Fruit fly (Drosophila melanogaster) whole organism, embryonic: ENCODE results near the gene Tti1.

Experiments
- ATbp ChIP-seq: fragments of 200-800 bp; sonication (Bioruptor generic); optimal IDR thresholded peaks from 2 replicates; lab custom pipeline; 2017; ENCODE audit warnings: missing biosample characterization, mild to moderate bottlenecking, missing genetic modification characterization, missing genetic modification reagents
- Adf1 ChIP-seq: fragments of 200-800 bp; sonication (Bioruptor generic); IDR thresholded peaks from 2 replicates; pipeline ENCODE4 v1.3.6; 2022; ENCODE audit warnings: missing biosample characterization, missing genetic modification characterization
- Asciz ChIP-seq: fragments of 200-800 bp; sonication (Bioruptor generic); optimal IDR thresholded peaks from 2 replicates; lab custom pipeline; 2017; ENCODE audit warnings: missing biosample characterization, mild to moderate bottlenecking, missing genetic modification characterization, missing genetic modification reagents
- Atf3 ChIP-seq: fragments of 200-800 bp; sonication (Bioruptor generic); optimal IDR thresholded peaks from 3 replicates; lab custom pipeline; 2016; ENCODE audit warnings: missing biosample characterization, missing genetic modification characterization
- Bdp1 ChIP-seq: fragments of 200-800 bp; sonication (Bioruptor generic); optimal IDR thresholded peaks from 3 replicates; lab custom pipeline; 2016; ENCODE audit warnings: missing biosample characterization, missing genetic modification characterization
- BtbVII ChIP-seq: fragments of 200-800 bp; sonication (Bioruptor generic); optimal IDR thresholded peaks from 3 replicates; lab custom pipeline; 2017; ENCODE audit warnings: missing biosample characterization, mild to moderate bottlenecking, missing genetic modification characterization
- C15 ChIP-seq: fragments of 200-800 bp; sonication (Bioruptor generic); IDR thresholded peaks from 3 replicates; pipeline ENCODE4 v1.3.6; 2022; ENCODE audit warnings: missing biosample characterization, missing genetic modification characterization
- CG1233 ChIP-seq: fragments of 200-800 bp; sonication (Bioruptor generic); optimal IDR thresholded peaks from 4 replicates; lab custom pipeline; 2018; ENCODE audit warnings: missing biosample characterization, mild to moderate bottlenecking, missing genetic modification characterization
- CG13123 ChIP-seq: fragments of 200-800 bp; sonication (Bioruptor generic); optimal IDR thresholded peaks from 2 replicates; lab custom pipeline; 2016; ENCODE audit warnings: missing biosample characterization, missing genetic modification characterization
- CG14860 ChIP-seq: fragments of 200-800 bp; sonication (Bioruptor generic); IDR thresholded peaks from 3 replicates; pipeline ENCODE4 v1.3.6; 2022; ENCODE audit warnings: missing biosample characterization, missing genetic modification characterization; ENCODE audit not compliant: partially characterized antibody
- CG15514 ChIP-seq: fragments of 200-800 bp; sonication (Bioruptor generic); optimal IDR thresholded peaks from 3 replicates; lab custom pipeline; 2017; ENCODE audit warnings: missing biosample characterization, missing genetic modification characterization, mild to moderate bottlenecking, moderate library complexity, missing genetic modification reagents
- CG17328 ChIP-seq: fragments of 200-800 bp; sonication (Bioruptor generic); IDR thresholded peaks from 2 replicates; pipeline ENCODE4 v1.3.6; 2022; ENCODE audit warnings: missing biosample characterization, missing genetic modification characterization
- CG17385 ChIP-seq: fragments of 200-800 bp; sonication (Bioruptor generic); optimal IDR thresholded peaks from 3 replicates; lab custom pipeline; 2018; ENCODE audit warnings: missing biosample characterization, mild to moderate bottlenecking, missing genetic modification characterization
- CG17568 ChIP-seq: fragments of 200-800 bp; sonication (Bioruptor generic); optimal IDR thresholded peaks from 2 replicates; lab custom pipeline; 2018; ENCODE audit warnings: missing biosample characterization, mild to moderate bottlenecking, missing genetic modification characterization, moderate library complexity
- CG2875 ChIP-seq: fragments of 200-800 bp; sonication (Bioruptor generic); optimal IDR thresholded peaks from 2 replicates; lab custom pipeline; 2017; ENCODE audit warnings: missing biosample characterization, mild to moderate bottlenecking, missing genetic modification characterization, missing genetic modification reagents
- CG33557 ChIP-seq: fragments of 200-800 bp; sonication (Bioruptor generic); optimal IDR thresholded peaks from 2 replicates; lab custom pipeline; 2019; ENCODE audit warnings: missing biosample characterization, mild to moderate bottlenecking, missing genetic modification characterization, moderate library complexity
- CG34224 ChIP-seq: fragments of 200-800 bp; sonication (Bioruptor generic); IDR thresholded peaks from 3 replicates; pipeline ENCODE4 v1.3.6; 2022; ENCODE audit warnings: missing biosample characterization, missing genetic modification characterization; ENCODE audit not compliant: partially characterized antibody
- CG6683 ChIP-seq: fragments of 200-800 bp; sonication (Bioruptor generic); optimal IDR thresholded peaks from 2 replicates; lab custom pipeline; 2017; ENCODE audit warnings: missing biosample characterization, mild to moderate bottlenecking, missing genetic modification characterization, missing genetic modification reagents
- Dek ChIP-seq: fragments of 200-800 bp; sonication (Bioruptor generic); optimal IDR thresholded peaks from 3 replicates; lab custom pipeline; 2019; ENCODE audit warnings: missing biosample characterization, mild to moderate bottlenecking, missing genetic modification characterization, moderate library complexity
- Dip2 ChIP-seq: fragments of 200-800 bp; sonication (Bioruptor generic); IDR thresholded peaks from 2 replicates; pipeline ENCODE4 v1.3.6; 2022; ENCODE audit warnings: missing biosample characterization, missing genetic modification characterization
- Fer1 ChIP-seq: fragments of 200-800 bp; sonication (Bioruptor generic); optimal IDR thresholded peaks from 2 replicates; lab custom pipeline; 2017; ENCODE audit warnings: missing biosample characterization, mild to moderate bottlenecking, missing genetic modification characterization
- Hand ChIP-seq: fragments of 200-800 bp; sonication (Bioruptor generic); optimal IDR thresholded peaks from 2 replicates; lab custom pipeline; 2017; ENCODE audit warnings: mild to moderate bottlenecking, missing biosample characterization, missing genetic modification reagents, missing genetic modification characterization
- Hey ChIP-seq: fragments of 200-800 bp; sonication (Bioruptor generic); optimal IDR thresholded peaks from 3 replicates; lab custom pipeline; 2018; ENCODE audit warnings: missing biosample characterization, mild to moderate bottlenecking, missing genetic modification characterization
- MTF-1 ChIP-seq: fragments of 200-800 bp; sonication (Bioruptor generic); optimal IDR thresholded peaks from 2 replicates; lab custom pipeline; 2018; ENCODE audit warnings: missing biosample characterization, mild to moderate bottlenecking, missing genetic modification characterization, borderline replicate concordance
- Myb ChIP-seq: fragments of 200-800 bp; sonication (Bioruptor generic); optimal IDR thresholded peaks from 2 replicates; lab custom pipeline; 2016; ENCODE audit warnings: missing biosample characterization, missing genetic modification characterization
- Nf-YB ChIP-seq: fragments of 200-800 bp; sonication (Bioruptor generic); optimal IDR thresholded peaks from 3 replicates; lab custom pipeline; 2019; ENCODE audit warnings: missing biosample characterization, mild to moderate bottlenecking, missing genetic modification characterization, moderate library complexity
- NfI ChIP-seq: fragments of 200-800 bp; sonication (Bioruptor generic); optimal IDR thresholded peaks from 3 replicates; lab custom pipeline; 2018; ENCODE audit warnings: missing biosample characterization, mild to moderate bottlenecking, missing genetic modification characterization, moderate library complexity
- Oaz ChIP-seq: fragments of 200-800 bp; sonication (Bioruptor generic); IDR thresholded peaks from 2 replicates; pipeline ENCODE4 v1.3.6; 2022; ENCODE audit warnings: missing biosample characterization, missing genetic modification characterization
- Poxn ChIP-seq: fragments of 200-800 bp; sonication (Bioruptor generic); IDR thresholded peaks from 2 replicates; pipeline ENCODE4 v1.3.6; 2022; ENCODE audit warnings: missing biosample characterization, missing genetic modification characterization
- Stat92E ChIP-seq, 3 experiments: fragments of >200 bp in 2 of 3; fragments of 200-800 bp in 1 of 3; sonication (Bioruptor generic) in 1 of 3; optimal IDR thresholded peaks; 2 replicates each; lab custom pipeline; 2017 to 2019; ENCODE audit warnings: missing biosample characterization in 3 of 3, missing genetic modification characterization in 3 of 3, mild to moderate bottlenecking in 1 of 3, moderate library complexity in 1 of 3
- TFAM ChIP-seq: fragments of 200-800 bp; sonication (Bioruptor generic); optimal IDR thresholded peaks from 2 replicates; lab custom pipeline; 2017; ENCODE audit warnings: missing biosample characterization, missing genetic modification characterization, inconsistent platforms
- Xbp1 ChIP-seq: fragments of 200-800 bp; sonication (Bioruptor generic); optimal IDR thresholded peaks from 3 replicates; lab custom pipeline; 2016; ENCODE audit warnings: missing biosample characterization, mild to moderate bottlenecking, missing genetic modification characterization
- abd-A ChIP-seq: fragments of 200-800 bp; sonication (Bioruptor generic); optimal IDR thresholded peaks from 3 replicates; lab custom pipeline; 2019; ENCODE audit warnings: missing biosample characterization, mild to moderate bottlenecking, missing genetic modification characterization, moderate library complexity
- bab2 ChIP-seq: fragments of 200-800 bp; sonication (Bioruptor generic); optimal IDR thresholded peaks from 2 replicates; lab custom pipeline; 2016; ENCODE audit warnings: missing biosample characterization, missing genetic modification characterization
- bcd ChIP-seq: fragments of 200-800 bp; sonication (Bioruptor generic); optimal IDR thresholded peaks from 2 replicates; lab custom pipeline; 2017; ENCODE audit warnings: missing biosample characterization, mild to moderate bottlenecking, missing genetic modification characterization
- eyg ChIP-seq: fragments of 200-800 bp; sonication (Bioruptor generic); optimal IDR thresholded peaks from 3 replicates; lab custom pipeline; 2016; ENCODE audit warnings: missing biosample characterization, missing genetic modification characterization
- fd3F ChIP-seq: fragments of 200-800 bp; sonication (Bioruptor generic); optimal IDR thresholded peaks from 2 replicates; lab custom pipeline; 2018; ENCODE audit warnings: missing biosample characterization, mild to moderate bottlenecking, missing genetic modification characterization, moderate library complexity
- gcm ChIP-seq: fragments of 200-800 bp; sonication (Bioruptor generic); optimal IDR thresholded peaks from 2 replicates; lab custom pipeline; 2019; ENCODE audit warnings: missing biosample characterization, mild to moderate bottlenecking, missing genetic modification characterization, moderate library complexity
- grn ChIP-seq: fragments of 200-800 bp; sonication (Bioruptor generic); optimal IDR thresholded peaks from 3 replicates; lab custom pipeline; 2017; ENCODE audit warnings: missing biosample characterization, missing genetic modification characterization
- her ChIP-seq: fragments of 200-800 bp; sonication (Bioruptor generic); optimal IDR thresholded peaks from 2 replicates; lab custom pipeline; 2016; ENCODE audit warnings: missing biosample characterization, missing genetic modification characterization
- lab ChIP-seq: fragments of 200-800 bp; sonication (Bioruptor generic); optimal IDR thresholded peaks from 3 replicates; lab custom pipeline; 2017; ENCODE audit warnings: missing biosample characterization, missing genetic modification characterization, mild to moderate bottlenecking, moderate library complexity, missing genetic modification reagents
- nom ChIP-seq: fragments of 200-800 bp; sonication (Bioruptor generic); optimal IDR thresholded peaks from 2 replicates; lab custom pipeline; 2017; ENCODE audit warnings: missing biosample characterization, missing genetic modification characterization, mild to moderate bottlenecking, moderate library complexity, missing genetic modification reagents
- p53 ChIP-seq: fragments of 200-800 bp; sonication (Bioruptor generic); optimal IDR thresholded peaks from 2 replicates; lab custom pipeline; 2016; ENCODE audit warnings: missing biosample characterization, missing genetic modification characterization
- repo ChIP-seq: fragments of 200-800 bp; sonication (Bioruptor generic); optimal IDR thresholded peaks from 2 replicates; lab custom pipeline; 2016; ENCODE audit warnings: missing biosample characterization, missing genetic modification characterization
- sens ChIP-seq: fragments of 200-800 bp; sonication (Bioruptor generic); peaks from one replicate; lab custom pipeline; 2016; ENCODE audit warnings: missing biosample characterization, missing genetic modification characterization
- shn ChIP-seq: fragments of 200-800 bp; sonication (Bioruptor generic); optimal IDR thresholded peaks from 3 replicates; lab custom pipeline; 2016; ENCODE audit warnings: missing biosample characterization, missing genetic modification characterization
- tio ChIP-seq: fragments of 200-800 bp; sonication (Bioruptor generic); optimal IDR thresholded peaks from 2 replicates; lab custom pipeline; 2017; ENCODE audit warnings: missing biosample characterization, missing genetic modification characterization, inconsistent platforms
- usp ChIP-seq: fragments of >200 bp; optimal IDR thresholded peaks from 2 replicates; lab custom pipeline; 2017; ENCODE audit warnings: missing biosample characterization, missing genetic modification characterization
- wek ChIP-seq: fragments of 200-800 bp; sonication (Bioruptor generic); optimal IDR thresholded peaks from 3 replicates; lab custom pipeline; 2018; ENCODE audit warnings: missing biosample characterization, mild to moderate bottlenecking, missing genetic modification characterization, moderate library complexity
- yki ChIP-seq: fragments of >200 bp; optimal IDR thresholded peaks from 3 replicates; lab custom pipeline; 2018

Gene Tti1

DNA sequence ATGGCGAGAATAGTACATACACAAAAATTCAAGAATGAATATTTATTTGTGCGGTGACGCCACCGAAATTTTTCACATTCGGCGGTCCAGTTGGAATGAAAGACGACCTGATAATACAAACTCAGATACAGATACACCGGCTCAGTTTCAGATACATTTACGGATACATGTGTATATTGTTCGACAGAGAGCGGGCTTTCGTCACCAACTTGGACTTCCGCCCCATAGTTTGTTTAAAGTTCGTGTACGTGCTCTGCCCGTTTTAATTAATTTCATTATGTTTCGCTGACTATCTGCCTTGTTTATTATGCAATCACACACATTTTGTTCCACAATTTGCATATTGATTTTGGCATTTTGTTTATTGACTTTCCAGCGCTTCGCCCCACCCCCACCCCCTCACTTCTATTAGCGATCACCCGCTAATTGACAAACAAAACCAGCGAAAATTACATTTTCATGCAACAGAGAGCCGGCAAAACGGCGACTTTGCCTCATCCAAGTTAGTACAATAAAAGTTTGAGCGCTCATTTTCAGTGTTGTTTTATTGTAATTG, 53.3 kb downstream of the Tti1 start (continued):
- TF ChIP-seq Hey (tag; lab: Kevin White, UChicago) (no peak), p53 (GFP tag; lab: Kevin White, UChicago) (no peak), Myb (GFP tag; lab: Kevin White, UChicago) (peak; percentile 2), wek (GFP tag; lab: Kevin White, UChicago) (peak; percentile 55), Oaz (GFP tag; lab: Robert Waterston, UW) (no peak), TFAM (GFP tag; lab: Kevin White, UChicago) (no peak), yki (lab: Kevin White, UChicago) (no peak), Hand (no peak), Stat92E (GFP tag; optimal IDR thresholded peaks at IDR 0.05; lab: Kevin White, UChicago) (no peak), Dek (tag; lab: Kevin White, UChicago) (peak; percentile 12), Atf3 (GFP tag; lab: Kevin White, UChicago) (no peak), Xbp1 (GFP tag; lab: Kevin White, UChicago) (no peak), MTF-1 (peak; percentile 56), CG17328 (GFP tag; lab: Robert Waterston, UW) (no peak), bcd (GFP tag; lab: Kevin White, UChicago) (peak; percentile 9), C15 (no peak), CG13123 (GFP tag; lab: Kevin White, UChicago) (peak; percentile 0), BtbVII (GFP tag; lab: Kevin White, UChicago) (peak; percentile 31), grn (GFP tag; lab: Kevin White, UChicago) (no peak), Fer1 (GFP tag; lab: Kevin White, UChicago) (peak; percentile 40), Asciz (GFP tag; lab: Kevin White, UChicago) (peak; percentile 58), shn (GFP tag; lab: Kevin White, UChicago) (peak; percentile 2), her (peak; percentile 38), abd-A (tag; lab: Kevin White, UChicago) (peak; percentile 3), CG1233 (GFP tag; lab: Kevin White, UChicago) (peak; percentile 51), CG17385 (GFP tag; lab: Kevin White, UChicago) (peak; percentile 14), usp (GFP tag; lab: Kevin White, UChicago) (no peak), ATbp (GFP tag; lab: Kevin White, UChicago) (peak; percentile 36), CG17568 (GFP tag; lab: Kevin White, UChicago) (peak; percentile 41), nom (GFP tag; lab: Kevin White, UChicago) (no peak), CG34224 (GFP tag; lab: Robert Waterston, UW) (no peak), lab (GFP tag; lab: Kevin White, UChicago) (peak; percentile 57), tio (GFP tag; lab: Kevin White, UChicago) (peak; percentile 37), Poxn (GFP tag; lab: Robert Waterston, UW) (no peak), Dip2 (no peak), eyg (GFP tag; lab: Kevin White, UChicago) (peak; percentile 28), Bdp1 (GFP tag; lab: Kevin White, UChicago) (peak; percentile 5), repo (GFP tag; lab: Kevin White, UChicago) (no peak), Nf-YB (GFP tag; lab: Kevin White, UChicago) (peak; percentile 8), CG2875 (GFP tag; lab: Kevin White, UChicago) (peak; percentile 4), gcm (GFP tag; lab: Kevin White, UChicago) (no peak), fd3F (peak; percentile 51), CG14860 (GFP tag; lab: Robert Waterston, UW) (no peak), CG6683 (GFP tag; lab: Kevin White, UChicago) (peak; percentile 5), Adf1 (no peak), CG15514 (GFP tag; lab: Kevin White, UChicago) (peak; percentile 30), NfI (GFP tag; lab: Kevin White, UChicago) (peak; percentile 45), CG33557 (GFP tag; lab: Kevin White, UChicago) (no peak), bab2 (GFP tag; lab: Kevin White, UChicago) (peak; percentile 32), sens (GFP tag; lab: Kevin White, UChicago) (peak; percentile 14)
